Worm (Caenorhabditis elegans): Measurements from ENCODE around the gene nipa-1.

- TF ChIP-seq egl-27 (tag; optimal IDR thresholded peaks at IDR 0.05): no peak
- TF ChIP-seq jun-1 (tag; optimal IDR thresholded peaks at IDR 0.05): no peak
- TF ChIP-seq unc-39 (tag; optimal IDR thresholded peaks at IDR 0.05): no peak
These were observed 12.2 kb upstream of the nipa-1 start, which contains the start of gene mec-12 for ce11 chrIII:3139144-3139543.
